Worm (Caenorhabditis elegans) whole organism, L2 larva: ENCODE measurements around the gene snpc-1.1.

Source experiments
- C34F6.9 ChIP-seq: fragments of 150-350 bp; optimal IDR thresholded peaks from 2 replicates; lab custom pipeline; 2014; ENCODE audit warnings: missing biosample characterization, missing genetic modification characterization
- F13H6.1 ChIP-seq: sonication (generic microtip); optimal IDR thresholded peaks from 2 replicates; lab custom pipeline; 2016; ENCODE audit warnings: missing genetic modification characterization, missing compliant biosample characterization
- R02D3.7 ChIP-seq: fragments of 150-350 bp; optimal IDR thresholded peaks from 2 replicates; lab custom pipeline; 2014; ENCODE audit warnings: missing biosample characterization, missing genetic modification characterization
- Y55F3AM.14 ChIP-seq: fragments of 200-800 bp; sonication (Bioruptor generic); optimal IDR thresholded peaks from 2 replicates; lab custom pipeline; 2018; ENCODE audit warnings: mild to moderate bottlenecking, missing genetic modification characterization, missing compliant biosample characterization
- ZK546.5 ChIP-seq: sonication (generic microtip); optimal IDR thresholded peaks from 2 replicates; lab custom pipeline; 2017; ENCODE audit warnings: missing biosample characterization, missing genetic modification characterization
- aly-2 ChIP-seq: fragments of 150-350 bp; optimal IDR thresholded peaks from 2 replicates; lab custom pipeline; 2014; ENCODE audit warnings: missing biosample characterization, missing genetic modification characterization
- ama-1 ChIP-seq: fragments of 150-350 bp; optimal IDR thresholded peaks from 2 replicates; lab custom pipeline; 2018; ENCODE audit warnings: inconsistent platforms
- blmp-1 ChIP-seq: sonication (generic microtip); optimal IDR thresholded peaks from 2 replicates; lab custom pipeline; 2017; ENCODE audit warnings: missing genetic modification characterization, mild to moderate bottlenecking, missing compliant biosample characterization, antibody characterized with exemption, moderate library complexity; ENCODE audit not compliant: insufficient read depth
- ceh-16 ChIP-seq: fragments of 150-350 bp; optimal IDR thresholded peaks from 2 replicates; lab custom pipeline; 2014; ENCODE audit warnings: missing biosample characterization, missing genetic modification characterization
- ceh-82 ChIP-seq: fragments of 150-350 bp; optimal IDR thresholded peaks from 2 replicates; lab custom pipeline; 2014; ENCODE audit warnings: missing biosample characterization, missing genetic modification characterization
- crh-2 ChIP-seq: sonication (generic microtip); optimal IDR thresholded peaks from 2 replicates; lab custom pipeline; 2017; ENCODE audit warnings: missing biosample characterization, missing genetic modification characterization
- dmd-4 ChIP-seq: sonication (generic microtip); optimal IDR thresholded peaks from 2 replicates; lab custom pipeline; 2017; ENCODE audit warnings: missing biosample characterization, missing genetic modification characterization
- egl-27 ChIP-seq: sonication (generic microtip); optimal IDR thresholded peaks from 3 replicates; lab custom pipeline; 2017; ENCODE audit warnings: missing biosample characterization, missing genetic modification reagents, missing genetic modification characterization
- elt-1 ChIP-seq: fragments of 150-350 bp; optimal IDR thresholded peaks from 2 replicates; lab custom pipeline; 2014; ENCODE audit warnings: missing biosample characterization, missing genetic modification characterization
- elt-3 ChIP-seq: sonication (generic microtip); optimal IDR thresholded peaks from 2 replicates; lab custom pipeline; 2017; ENCODE audit warnings: missing biosample characterization, missing genetic modification characterization
- fos-1 ChIP-seq: fragments of 150-350 bp; optimal IDR thresholded peaks from 2 replicates; lab custom pipeline; 2014; ENCODE audit warnings: missing biosample characterization, missing genetic modification characterization
- gmeb-1 ChIP-seq: fragments of 150-350 bp; optimal IDR thresholded peaks from 2 replicates; lab custom pipeline; 2014; ENCODE audit warnings: missing biosample characterization, missing genetic modification characterization
- lin-11 ChIP-seq: fragments of 150-350 bp; sonication (generic microtip); optimal IDR thresholded peaks from 2 replicates; lab custom pipeline; 2014; ENCODE audit warnings: missing biosample characterization, missing genetic modification characterization, inconsistent platforms, mixed read lengths
- lin-39 ChIP-seq: fragments of 150-350 bp; optimal IDR thresholded peaks from 2 replicates; lab custom pipeline; 2014; ENCODE audit warnings: missing biosample characterization, missing genetic modification reagents, missing genetic modification characterization
- lsy-2 ChIP-seq, 2 experiments: fragments of 150-350 bp in 1 of 2; sonication (generic microtip) in 1 of 2; optimal IDR thresholded peaks; 2 replicates each; lab custom pipeline; 2014 to 2017; ENCODE audit warnings: missing biosample characterization in 2 of 2, missing genetic modification characterization in 2 of 2
- mab-5 ChIP-seq: fragments of 150-350 bp; optimal IDR thresholded peaks from 2 replicates; lab custom pipeline; 2014; ENCODE audit warnings: missing biosample characterization, missing genetic modification characterization
- mdl-1 ChIP-seq, 2 experiments: fragments of 150-350 bp in 1 of 2; sonication (generic microtip) in 1 of 2; optimal IDR thresholded peaks; 2 replicates each; lab custom pipeline; 2017; ENCODE audit warnings: missing biosample characterization in 2 of 2, missing genetic modification characterization in 2 of 2
- nhr-10 ChIP-seq: sonication (generic microtip); optimal IDR thresholded peaks from 2 replicates; lab custom pipeline; 2017; ENCODE audit warnings: missing biosample characterization, missing genetic modification characterization
- nhr-12 ChIP-seq: fragments of 150-350 bp; optimal IDR thresholded peaks from 2 replicates; lab custom pipeline; 2014; ENCODE audit warnings: missing biosample characterization, missing genetic modification characterization
- nhr-129 ChIP-seq: fragments of 150-350 bp; optimal IDR thresholded peaks from 2 replicates; lab custom pipeline; 2014; ENCODE audit warnings: missing biosample characterization, missing genetic modification characterization
- nhr-21 ChIP-seq: fragments of 150-350 bp; optimal IDR thresholded peaks from 2 replicates; lab custom pipeline; 2014; ENCODE audit warnings: missing biosample characterization, missing genetic modification characterization
- nhr-23 ChIP-seq: fragments of 150-350 bp; optimal IDR thresholded peaks from 2 replicates; lab custom pipeline; 2014; ENCODE audit warnings: missing biosample characterization, missing genetic modification reagents, missing genetic modification characterization
- nhr-237 ChIP-seq: fragments of 150-350 bp; optimal IDR thresholded peaks from 2 replicates; lab custom pipeline; 2014; ENCODE audit warnings: missing biosample characterization, missing genetic modification characterization
- nhr-25 ChIP-seq: fragments of 150-350 bp; sonication (generic microtip); optimal IDR thresholded peaks from 3 replicates; lab custom pipeline; 2014; ENCODE audit warnings: missing biosample characterization, missing genetic modification characterization
- nhr-77 ChIP-seq: fragments of 150-350 bp; optimal IDR thresholded peaks from 2 replicates; lab custom pipeline; 2014; ENCODE audit warnings: missing biosample characterization, missing genetic modification characterization
- peb-1 ChIP-seq: fragments of 150-350 bp; optimal IDR thresholded peaks from 2 replicates; lab custom pipeline; 2014; ENCODE audit warnings: missing biosample characterization, missing genetic modification characterization
- sem-4 ChIP-seq: fragments of 150-350 bp; optimal IDR thresholded peaks from 2 replicates; lab custom pipeline; 2014; ENCODE audit warnings: missing biosample characterization, missing genetic modification reagents, missing genetic modification characterization
- skn-1 ChIP-seq: sonication (generic microtip); optimal IDR thresholded peaks from 2 replicates; lab custom pipeline; 2017; ENCODE audit warnings: missing biosample characterization, missing genetic modification characterization
- sma-9 ChIP-seq, 2 experiments: fragments of 150-350 bp in 1 of 2; sonication (generic microtip) in 1 of 2; optimal IDR thresholded peaks; 2 replicates each; lab custom pipeline; 2014 to 2016; ENCODE audit warnings: missing genetic modification characterization in 2 of 2, mild to moderate bottlenecking in 1 of 2, missing biosample characterization in 1 of 2, missing compliant biosample characterization in 1 of 2, missing genetic modification reagents in 1 of 2, moderate library complexity in 1 of 2
- snpc-4 ChIP-seq: fragments of 150-350 bp; optimal IDR thresholded peaks from 2 replicates; lab custom pipeline; 2014; ENCODE audit warnings: missing biosample characterization, missing genetic modification characterization
- unc-39 ChIP-seq: fragments of 150-350 bp; optimal IDR thresholded peaks from 2 replicates; lab custom pipeline; 2014; ENCODE audit warnings: missing biosample characterization, missing genetic modification characterization
- unc-55 ChIP-seq: fragments of 150-350 bp; sonication (generic microtip); optimal IDR thresholded peaks from 3 replicates; lab custom pipeline; 2014; ENCODE audit warnings: missing biosample characterization, missing genetic modification reagents, missing genetic modification characterization
- unc-62 ChIP-seq: fragments of 150-350 bp; optimal IDR thresholded peaks from 2 replicates; lab custom pipeline; 2014; ENCODE audit warnings: missing biosample characterization, missing genetic modification reagents, missing genetic modification characterization
- zag-1 ChIP-seq: fragments of 150-350 bp; optimal IDR thresholded peaks from 2 replicates; lab custom pipeline; 2014; ENCODE audit warnings: missing biosample characterization, missing genetic modification characterization
- ztf-1 ChIP-seq: fragments of 200-800 bp; sonication (Bioruptor generic); conservative IDR thresholded peaks from 2 replicates; pipeline ENCODE4 v1.3.6; 2022; ENCODE audit warnings: missing genetic modification characterization, missing compliant biosample characterization
- ztf-11 ChIP-seq: sonication (generic microtip); optimal IDR thresholded peaks from 2 replicates; lab custom pipeline; 2017; ENCODE audit warnings: missing biosample characterization, missing genetic modification characterization
- ztf-4 ChIP-seq: fragments of 150-350 bp; optimal IDR thresholded peaks from 2 replicates; lab custom pipeline; 2014; ENCODE audit warnings: missing biosample characterization, missing genetic modification characterization

snpc-1.1 gene

ce11 chrII:7819359-7819758 is 38.3 kb upstream of the snpc-1.1 start:
- no peak for TF ChIP-seq fos-1 (tag; lab: Kevin White, UChicago)

ce11 chrII:7817580-7817979 is 36.5 kb upstream of the snpc-1.1 start:
- no peak for TF ChIP-seq nhr-10
- no peak for TF ChIP-seq elt-1 (tag; lab: Kevin White, UChicago)
- TF ChIP-seq lin-39 = no peak
- TF ChIP-seq nhr-237 = no peak
- no peak for TF ChIP-seq sem-4 (tag; lab: Kevin White, UChicago)
- TF ChIP-seq lin-11 (tag; lab: Kevin White, UChicago) = no peak
- no peak for TF ChIP-seq crh-2 (tag; lab: Kevin White, UChicago)
- no peak for TF ChIP-seq nhr-129 (tag; lab: Kevin White, UChicago)
- no peak for TF ChIP-seq nhr-23 (tag; lab: Kevin White, UChicago)
- no peak for TF ChIP-seq nhr-21 (tag; lab: Kevin White, UChicago)
- no peak for TF ChIP-seq nhr-77
- no peak for TF ChIP-seq peb-1
- TF ChIP-seq ztf-4 = no peak
- TF ChIP-seq nhr-12 (tag; lab: Kevin White, UChicago) = no peak
- no peak for TF ChIP-seq blmp-1 (tag; lab: Kevin White, UChicago)
- no peak for TF ChIP-seq nhr-25 (tag; lab: Kevin White, UChicago)
- no peak for TF ChIP-seq ama-1 (lab: Kevin White, UChicago)
- no peak for TF ChIP-seq mdl-1 (tag; optimal IDR thresholded peaks at IDR 0.05; lab: Kevin White, UChicago)
- no peak for TF ChIP-seq ztf-11 (tag; lab: Kevin White, UChicago)
- no peak for TF ChIP-seq ztf-1 (GFP tag; lab: Robert Waterston, UW)
- TF ChIP-seq, all 48 proteins: peak for 0

DNA sequence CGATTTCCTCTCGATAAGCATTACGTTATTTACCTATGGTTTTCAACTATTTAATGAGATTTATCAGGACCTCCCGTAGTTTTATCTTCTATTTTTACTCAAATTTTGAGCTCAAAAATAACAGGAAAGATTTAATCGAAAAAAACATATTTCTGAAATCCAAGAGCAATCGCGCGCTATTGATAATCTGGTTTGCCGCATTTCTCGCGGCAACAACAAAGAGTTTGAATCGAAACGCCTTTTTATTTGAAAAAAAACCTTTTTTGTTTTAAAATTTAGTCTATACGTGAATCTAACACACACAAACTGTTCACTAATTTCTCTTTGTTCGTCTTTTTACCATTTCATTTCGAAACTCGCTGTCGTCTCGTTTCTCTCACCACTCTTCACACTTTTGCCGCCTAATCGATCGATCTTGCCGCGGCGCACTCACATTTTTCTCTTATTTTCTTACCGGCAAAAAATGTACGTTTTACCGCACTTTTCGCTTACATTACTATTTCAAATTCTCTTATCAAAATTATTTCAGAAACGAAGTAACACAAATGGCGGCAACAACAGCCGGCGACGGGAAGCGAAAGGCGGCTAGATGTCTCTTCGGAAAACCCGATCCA is 35.2 kb upstream of the snpc-1.1 start, which contains the start of gene cki-2:
Gene cki-2 (plus strand): TSS at position 337 of the 614 bp plus-strand sequence.
- TF ChIP-seq lin-11 (tag; lab: Kevin White, UChicago) (no peak), snpc-4 (tag; lab: Kevin White, UChicago) (no peak), skn-1 (no peak), nhr-77 (no peak), sma-9 (GFP tag; optimal IDR thresholded peaks at IDR 0.05; lab: Kevin White, UChicago) (peak; percentile 26), sma-9 (tag; optimal IDR thresholded peaks at IDR 0.05; lab: Kevin White, UChicago) (no peak), ceh-82 (tag; lab: Kevin White, UChicago) (no peak), unc-39 (no peak), unc-62 (GFP tag; lab: Kevin White, UChicago) (no peak), nhr-25 (tag; lab: Kevin White, UChicago) (no peak), ama-1 (lab: Kevin White, UChicago) (no peak), gmeb-1 (tag; lab: Kevin White, UChicago) (no peak), lsy-2 (tag; optimal IDR thresholded peaks at IDR 0.05; lab: Kevin White, UChicago) (peak in 1 of 2 experiments; percentile 45), fos-1 (tag; lab: Kevin White, UChicago) (peak; percentile 43), mdl-1 (tag; optimal IDR thresholded peaks at IDR 0.05; lab: Kevin White, UChicago) (no peak), dmd-4 (tag; lab: Kevin White, UChicago) (no peak), elt-1 (tag; lab: Kevin White, UChicago) (no peak), nhr-237 (no peak), unc-55 (peak; percentile 23), C34F6.9 (tag; lab: Kevin White, UChicago) (peak; percentile 28), Y55F3AM.14 (GFP tag; lab: Kevin White, UChicago) (no peak), nhr-12 (tag; lab: Kevin White, UChicago) (no peak), F13H6.1 (tag; lab: Kevin White, UChicago) (no peak), egl-27 (tag; lab: Kevin White, UChicago) (no peak), nhr-10 (no peak), zag-1 (no peak), crh-2 (tag; lab: Kevin White, UChicago) (no peak), ZK546.5 (no peak), nhr-21 (tag; lab: Kevin White, UChicago) (no peak), ztf-11 (tag; lab: Kevin White, UChicago) (no peak), ceh-16 (no peak), mab-5 (tag; lab: Kevin White, UChicago) (no peak), peb-1 (no peak), elt-3 (tag; lab: Kevin White, UChicago) (no peak), nhr-129 (tag; lab: Kevin White, UChicago) (no peak), nhr-23 (tag; lab: Kevin White, UChicago) (no peak), aly-2 (no peak), R02D3.7 (tag; lab: Kevin White, UChicago) (no peak)
